Worm (Caenorhabditis elegans) whole organism, L4/young adult: Measurements from ENCODE around the gene R08C7.1.

Experiments used
- W03F9.2 ChIP-seq: fragments of 150-350 bp; optimal IDR thresholded peaks from 2 replicates; lab custom pipeline; 2014; ENCODE audit warnings: missing biosample characterization, missing genetic modification characterization
- dao-5 ChIP-seq: sonication (generic microtip); optimal IDR thresholded peaks from 2 replicates; lab custom pipeline; 2016; ENCODE audit warnings: missing genotype, missing genetic modification characterization, moderate library complexity, missing compliant biosample characterization
- him-1 ChIP-seq: sonication (generic microtip); optimal IDR thresholded peaks from 2 replicates; lab custom pipeline; 2016; ENCODE audit warnings: missing genotype, missing genetic modification reagents, missing genetic modification characterization, missing compliant biosample characterization

- no peak for TF ChIP-seq him-1 (tag; lab: Kevin White, UChicago)
- TF ChIP-seq dao-5 (tag; lab: Kevin White, UChicago) = no peak
- no peak for TF ChIP-seq W03F9.2 (tag; lab: Kevin White, UChicago)
Observed at ce11 chrIV:4486738-4487137, 35.1 kb downstream of the R08C7.1 start, which contains the start of gene trx-3.
